Worm (Caenorhabditis elegans) whole organism, young adult: ENCODE results near the gene idhb-1.

Source experiments
- B0261.1 ChIP-seq: sonication (generic microtip); optimal IDR thresholded peaks from 2 replicates; lab custom pipeline; 2016; ENCODE audit warnings: mild to moderate bottlenecking, missing genetic modification characterization, moderate library complexity, missing compliant biosample characterization
- B0336.3 ChIP-seq: fragments of 200-800 bp; sonication (Bioruptor generic); IDR thresholded peaks from 2 replicates; pipeline ENCODE4 v1.3.6; 2022; ENCODE audit warnings: missing genetic modification characterization, missing compliant biosample characterization
- F49E8.2 ChIP-seq: sonication (generic microtip); optimal IDR thresholded peaks from 3 replicates; lab custom pipeline; 2017; ENCODE audit warnings: missing genetic modification characterization, mild to moderate bottlenecking, missing compliant biosample characterization, antibody characterized with exemption, moderate library complexity; ENCODE audit not compliant: insufficient read depth
- F55B11.4 ChIP-seq: sonication (generic microtip); optimal IDR thresholded peaks from 2 replicates; lab custom pipeline; 2016; ENCODE audit warnings: missing compliant biosample characterization, missing genetic modification characterization, borderline replicate concordance; ENCODE audit not compliant: insufficient read depth
- K11D2.4 ChIP-seq: fragments of 200-800 bp; sonication (Bioruptor generic); IDR thresholded peaks from 2 replicates; pipeline ENCODE4 v1.3.6; 2022; ENCODE audit warnings: missing genetic modification reagents, missing genetic modification characterization, missing compliant biosample characterization
- K12H6.12 ChIP-seq: fragments of 200-800 bp; sonication (Bioruptor generic); optimal IDR thresholded peaks from 2 replicates; lab custom pipeline; 2018; ENCODE audit warnings: mild to moderate bottlenecking, missing genetic modification characterization, missing compliant biosample characterization
- T07F8.4 ChIP-seq: sonication (generic microtip); optimal IDR thresholded peaks from 2 replicates; lab custom pipeline; 2016; ENCODE audit warnings: mild to moderate bottlenecking, missing genetic modification characterization, moderate library complexity, missing compliant biosample characterization
- Y53F4B.3 ChIP-seq: fragments of 200-800 bp; sonication (Bioruptor generic); IDR thresholded peaks from 2 replicates; pipeline ENCODE4 v1.3.6; 2022; ENCODE audit warnings: missing genetic modification reagents, missing genetic modification characterization, missing compliant biosample characterization
- Y56A3A.18 ChIP-seq: fragments of 200-800 bp; sonication (Bioruptor generic); IDR thresholded peaks from 2 replicates; pipeline ENCODE4 v1.3.6; 2022; ENCODE audit warnings: missing genetic modification reagents, missing genetic modification characterization, missing compliant biosample characterization
- Y67H2A.10 ChIP-seq: fragments of 200-800 bp; sonication (Bioruptor generic); conservative IDR thresholded peaks from 2 replicates; pipeline ENCODE4 v1.3.6; 2022; ENCODE audit warnings: missing genetic modification reagents, missing genetic modification characterization, missing compliant biosample characterization
- Y95B8A.8 ChIP-seq: fragments of 200-800 bp; sonication (Bioruptor generic); IDR thresholded peaks from 2 replicates; pipeline ENCODE4 v1.3.6; 2022; ENCODE audit warnings: missing genetic modification reagents, missing genetic modification characterization, missing compliant biosample characterization
- atf-7 ChIP-seq: sonication (generic microtip); optimal IDR thresholded peaks from 2 replicates; lab custom pipeline; 2017; ENCODE audit warnings: mild to moderate bottlenecking, missing genetic modification characterization, missing compliant biosample characterization
- athp-1 ChIP-seq: sonication (generic microtip); optimal IDR thresholded peaks from 2 replicates; lab custom pipeline; 2017; ENCODE audit warnings: mild to moderate bottlenecking, missing genetic modification characterization, missing compliant biosample characterization
- attf-3 ChIP-seq: fragments of 200-800 bp; sonication (Bioruptor generic); conservative IDR thresholded peaks from 2 replicates; pipeline ENCODE4 v1.3.6; 2022; ENCODE audit warnings: missing genetic modification reagents, missing genetic modification characterization, missing compliant biosample characterization
- attf-5 ChIP-seq: fragments of 200-800 bp; sonication (Bioruptor generic); optimal IDR thresholded peaks from 2 replicates; lab custom pipeline; 2018; ENCODE audit warnings: mild to moderate bottlenecking, missing genetic modification characterization, missing compliant biosample characterization
- ccch-3 ChIP-seq: fragments of 200-800 bp; sonication (Bioruptor generic); optimal IDR thresholded peaks from 2 replicates; lab custom pipeline; 2018; ENCODE audit warnings: mild to moderate bottlenecking, missing genetic modification characterization, missing compliant biosample characterization
- cebp-1 ChIP-seq, 2 experiments: fragments of 200-800 bp in 1 of 2; sonication (Bioruptor generic) in 1 of 2; sonication (generic microtip) in 1 of 2; IDR thresholded peaks in 1 of 2; optimal IDR thresholded peaks in 1 of 2; 2 replicates each; pipeline versions ENCODE4 v1.3.6 to Lab custom; 2017 to 2022; ENCODE audit warnings: missing compliant biosample characterization in 2 of 2, missing genetic modification characterization in 2 of 2, mild to moderate bottlenecking in 1 of 2, missing genetic modification reagents in 1 of 2, moderate library complexity in 1 of 2
- cebp-2 ChIP-seq: fragments of 200-800 bp; sonication (Bioruptor generic); IDR thresholded peaks from 2 replicates; pipeline ENCODE4 v1.3.6; 2022; ENCODE audit warnings: missing genetic modification characterization, missing compliant biosample characterization
- chd-7 ChIP-seq: sonication (generic microtip); optimal IDR thresholded peaks from 2 replicates; lab custom pipeline; 2016; ENCODE audit warnings: mild to moderate bottlenecking, missing genetic modification characterization, moderate library complexity, missing compliant biosample characterization
- die-1 ChIP-seq: sonication (generic microtip); optimal IDR thresholded peaks from 2 replicates; lab custom pipeline; 2016; ENCODE audit warnings: missing genotype, mild to moderate bottlenecking, missing genetic modification characterization, missing compliant biosample characterization
- egl-18 ChIP-seq: fragments of 200-800 bp; sonication (Bioruptor generic); IDR thresholded peaks from 2 replicates; pipeline ENCODE4 v1.3.6; 2022; ENCODE audit warnings: missing genetic modification reagents, missing genetic modification characterization, missing compliant biosample characterization
- egl-44 ChIP-seq: fragments of 200-800 bp; sonication (Bioruptor generic); IDR thresholded peaks from 2 replicates; pipeline ENCODE4 v1.3.6; 2022; ENCODE audit warnings: missing genetic modification reagents, missing genetic modification characterization, missing compliant biosample characterization
- egrh-3 ChIP-seq: fragments of 200-800 bp; sonication (Bioruptor generic); IDR thresholded peaks from 2 replicates; pipeline ENCODE4 v1.3.6; 2022; ENCODE audit warnings: missing genetic modification reagents, missing genetic modification characterization, missing compliant biosample characterization
- ekl-4 ChIP-seq: fragments of 200-800 bp; sonication (Bioruptor generic); IDR thresholded peaks from 2 replicates; pipeline ENCODE4 v1.3.6; 2022; ENCODE audit warnings: missing genetic modification reagents, missing genetic modification characterization, missing compliant biosample characterization
- ets-4 ChIP-seq: fragments of 200-800 bp; sonication (Bioruptor generic); optimal IDR thresholded peaks from 2 replicates; lab custom pipeline; 2018; ENCODE audit warnings: mild to moderate bottlenecking, missing genetic modification characterization, missing compliant biosample characterization
- fkh-3 ChIP-seq: sonication (generic microtip); optimal IDR thresholded peaks from 2 replicates; lab custom pipeline; 2016; ENCODE audit warnings: mild to moderate bottlenecking, missing genetic modification characterization, missing compliant biosample characterization
- hlh-26 ChIP-seq: fragments of 200-800 bp; sonication (Bioruptor generic); conservative IDR thresholded peaks from 2 replicates; pipeline ENCODE4 v1.3.6; 2022; ENCODE audit warnings: missing genetic modification reagents, missing genetic modification characterization, missing compliant biosample characterization
- hmg-20 ChIP-seq: fragments of 200-800 bp; sonication (Bioruptor generic); IDR thresholded peaks from 2 replicates; pipeline ENCODE4 v1.3.6; 2022; ENCODE audit warnings: missing genetic modification reagents, missing genetic modification characterization, missing compliant biosample characterization
- let-526 ChIP-seq: fragments of 200-800 bp; sonication (Bioruptor generic); IDR thresholded peaks from 2 replicates; pipeline ENCODE4 v1.3.6; 2022; ENCODE audit warnings: missing genetic modification reagents, missing genetic modification characterization, missing compliant biosample characterization
- let-607 ChIP-seq, 2 experiments: fragments of 200-800 bp in 1 of 2; sonication (Bioruptor generic) in 1 of 2; sonication (generic microtip) in 1 of 2; optimal IDR thresholded peaks; 2 replicates each; lab custom pipeline; 2016 to 2018; ENCODE audit warnings: mild to moderate bottlenecking in 2 of 2, missing compliant biosample characterization in 2 of 2, missing genetic modification characterization in 2 of 2, moderate library complexity in 2 of 2, missing genotype in 1 of 2
- madf-10 ChIP-seq: sonication (generic microtip); optimal IDR thresholded peaks from 2 replicates; lab custom pipeline; 2016; ENCODE audit warnings: mild to moderate bottlenecking, missing genetic modification characterization, missing compliant biosample characterization
- mcd-1 ChIP-seq: fragments of 200-800 bp; sonication (Bioruptor generic); IDR thresholded peaks from 2 replicates; pipeline ENCODE4 v1.3.6; 2022; ENCODE audit warnings: missing genetic modification reagents, missing genetic modification characterization, missing compliant biosample characterization
- mes-4 ChIP-seq: sonication (generic microtip); optimal IDR thresholded peaks from 2 replicates; lab custom pipeline; 2016; ENCODE audit warnings: missing genotype, missing genetic modification characterization, missing compliant biosample characterization
- nhr-90 ChIP-seq: sonication (generic microtip); optimal IDR thresholded peaks from 2 replicates; lab custom pipeline; 2016; ENCODE audit warnings: missing genotype, mild to moderate bottlenecking, missing genetic modification characterization, missing compliant biosample characterization
- pbrm-1 ChIP-seq: fragments of 200-800 bp; sonication (Bioruptor generic); IDR thresholded peaks from 2 replicates; pipeline ENCODE4 v1.3.6; 2022; ENCODE audit warnings: missing genetic modification reagents, missing genetic modification characterization, missing compliant biosample characterization
- rcor-1 ChIP-seq: fragments of 200-800 bp; sonication (Bioruptor generic); IDR thresholded peaks from 2 replicates; pipeline ENCODE4 v1.3.6; 2022; ENCODE audit warnings: missing genetic modification reagents, missing genetic modification characterization, missing compliant biosample characterization
- repo-1 ChIP-seq: sonication (generic microtip); optimal IDR thresholded peaks from 2 replicates; lab custom pipeline; 2017; ENCODE audit warnings: mild to moderate bottlenecking, missing genetic modification characterization, missing compliant biosample characterization
- snpc-3.4 ChIP-seq: sonication (generic microtip); optimal IDR thresholded peaks from 2 replicates; lab custom pipeline; 2017; ENCODE audit warnings: missing genetic modification characterization, mild to moderate bottlenecking, missing compliant biosample characterization, antibody characterized with exemption, moderate library complexity, missing genotype, missing genetic modification reagents
- snpc-4 ChIP-seq, 5 experiments: fragments of 150-350 bp in 1 of 5; sonication (generic microtip) in 4 of 5; optimal IDR thresholded peaks; 2 replicates each; lab custom pipeline; 2014 to 2018; ENCODE audit warnings: missing genetic modification characterization in 5 of 5, missing biosample characterization in 3 of 5, antibody characterized with exemption in 2 of 5, mild to moderate bottlenecking in 2 of 5, missing compliant biosample characterization in 2 of 5, missing genotype in 2 of 5, moderate library complexity in 2 of 5, missing genetic modification reagents in 1 of 5
- somi-1 ChIP-seq: fragments of 200-800 bp; sonication (Bioruptor generic); optimal IDR thresholded peaks from 2 replicates; lab custom pipeline; 2018; ENCODE audit warnings: mild to moderate bottlenecking, missing genetic modification characterization, missing compliant biosample characterization
- tlf-1 ChIP-seq: fragments of 200-800 bp; sonication (Bioruptor generic); optimal IDR thresholded peaks from 2 replicates; lab custom pipeline; 2018; ENCODE audit warnings: mild to moderate bottlenecking, missing genetic modification characterization, missing compliant biosample characterization
- zfh-2 ChIP-seq: fragments of 200-800 bp; sonication (Bioruptor generic); conservative IDR thresholded peaks from 2 replicates; pipeline ENCODE4 v1.3.6; 2022; ENCODE audit warnings: missing genetic modification reagents, missing genetic modification characterization, missing compliant biosample characterization
- ztf-22 ChIP-seq: fragments of 200-800 bp; sonication (Bioruptor generic); optimal IDR thresholded peaks from 2 replicates; lab custom pipeline; 2018; ENCODE audit warnings: mild to moderate bottlenecking, missing genetic modification characterization, moderate library complexity, missing compliant biosample characterization
- ztf-6 ChIP-seq: fragments of 200-800 bp; sonication (Bioruptor generic); IDR thresholded peaks from 2 replicates; pipeline ENCODE4 v1.3.6; 2022; ENCODE audit warnings: missing genetic modification reagents, missing genetic modification characterization, missing compliant biosample characterization

Gene idhb-1

DNA sequence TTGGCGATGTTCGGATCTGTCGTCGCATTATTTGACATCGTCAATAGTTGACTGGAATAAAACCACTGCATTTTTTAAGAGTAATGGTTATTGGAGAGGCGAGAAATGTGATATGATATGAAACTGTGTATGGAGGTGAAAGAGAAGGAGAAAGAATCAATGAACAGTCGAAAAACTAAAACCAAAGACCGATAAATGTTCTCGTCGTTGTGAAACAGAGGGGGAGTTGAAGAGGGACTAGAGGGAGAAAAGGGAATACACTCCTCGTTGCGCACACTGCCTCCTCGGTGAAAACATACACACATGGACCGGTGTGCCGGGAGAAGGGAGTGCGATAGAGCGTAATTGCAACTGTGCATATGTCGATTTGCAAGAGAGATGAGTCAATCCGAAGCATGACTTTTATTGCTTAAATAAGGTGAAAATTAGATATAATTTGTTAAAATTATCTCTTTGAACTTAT, 4.3 kb downstream of the idhb-1 start, which contains the start of gene sym-4 (continued):
- TF ChIP-seq atf-7: peak; percentile 78
- TF ChIP-seq attf-5 (GFP tag; lab: Kevin White, UChicago): peak; percentile 98
- 0 out of 2 replicates have a peak, but pooled peaks have one; percentile 31 for TF ChIP-seq Y56A3A.18 (GFP tag; lab: Robert Waterston, UW)
- TF ChIP-seq tlf-1: peak; percentile 24
- peak; percentile 91 for TF ChIP-seq nhr-90
- no peak for TF ChIP-seq snpc-4 (GFP tag; optimal IDR thresholded peaks at IDR 0.05; lab: Kevin White, UChicago)
- peak; percentile 4 to 79 (median 66) for TF ChIP-seq snpc-4 (tag; optimal IDR thresholded peaks at IDR 0.05; lab: Kevin White, UChicago)
- peak; percentile 85; the same call in 1 of the 2 replicates for TF ChIP-seq egl-44 (GFP tag; lab: Robert Waterston, UW)
- peak; percentile 85 for TF ChIP-seq K12H6.12 (tag; lab: Kevin White, UChicago)
- TF ChIP-seq B0261.1 (tag; lab: Kevin White, UChicago): peak; percentile 30
- peak; percentile 72; the same call in 1 of the 2 replicates for TF ChIP-seq pbrm-1 (GFP tag; lab: Robert Waterston, UW)
- TF ChIP-seq K11D2.4 (GFP tag; lab: Robert Waterston, UW): peak; percentile 84
- peak; percentile 87 for TF ChIP-seq madf-10 (tag; lab: Kevin White, UChicago)
- TF ChIP-seq let-526 (GFP tag; lab: Robert Waterston, UW): peak; percentile 83; the same call in 1 of the 2 replicates
- TF ChIP-seq ets-4 (GFP tag; lab: Kevin White, UChicago): peak; percentile 98
- no peak for TF ChIP-seq hlh-26
- peak; percentile 79 for TF ChIP-seq ztf-22 (GFP tag; lab: Kevin White, UChicago)
- peak; percentile 77 for TF ChIP-seq chd-7
- TF ChIP-seq let-607 (tag; optimal IDR thresholded peaks at IDR 0.05; lab: Kevin White, UChicago): peak; percentile 69
- peak; percentile 54 for TF ChIP-seq rcor-1 (GFP tag; lab: Robert Waterston, UW)
- peak; percentile 97 for TF ChIP-seq mcd-1 (GFP tag; lab: Robert Waterston, UW)
- peak; percentile 54 for TF ChIP-seq repo-1 (tag; lab: Kevin White, UChicago)

DNA sequence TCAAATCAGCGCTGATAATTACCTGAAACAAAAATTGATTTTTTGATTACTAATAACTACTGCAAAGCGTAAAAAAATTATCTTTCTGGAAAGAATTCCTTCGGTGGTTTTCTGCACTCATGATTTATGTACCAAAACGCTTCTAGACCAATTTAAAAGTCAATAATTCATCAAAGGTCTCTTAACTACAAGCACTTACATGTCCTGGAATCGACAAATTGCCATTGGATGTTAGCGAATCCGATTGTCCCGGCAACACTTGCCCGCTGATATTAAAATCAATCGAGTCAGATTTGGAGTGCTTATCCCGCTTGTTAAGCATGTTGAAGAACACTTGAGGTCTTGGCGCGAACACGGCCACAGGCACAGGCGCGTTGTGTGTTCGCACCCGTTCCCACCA, 8.7 kb downstream of the idhb-1 start:
- TF ChIP-seq hmg-20 (GFP tag; lab: Robert Waterston, UW) (no peak), somi-1 (no peak), ztf-22 (GFP tag; lab: Kevin White, UChicago) (no peak), T07F8.4 (no peak), Y67H2A.10 (GFP tag; lab: Robert Waterston, UW) (no peak), F49E8.2 (no peak), mes-4 (tag; lab: Kevin White, UChicago) (no peak), cebp-2 (0 out of 2 replicates have a peak, but pooled peaks have one; percentile 44)

DNA sequence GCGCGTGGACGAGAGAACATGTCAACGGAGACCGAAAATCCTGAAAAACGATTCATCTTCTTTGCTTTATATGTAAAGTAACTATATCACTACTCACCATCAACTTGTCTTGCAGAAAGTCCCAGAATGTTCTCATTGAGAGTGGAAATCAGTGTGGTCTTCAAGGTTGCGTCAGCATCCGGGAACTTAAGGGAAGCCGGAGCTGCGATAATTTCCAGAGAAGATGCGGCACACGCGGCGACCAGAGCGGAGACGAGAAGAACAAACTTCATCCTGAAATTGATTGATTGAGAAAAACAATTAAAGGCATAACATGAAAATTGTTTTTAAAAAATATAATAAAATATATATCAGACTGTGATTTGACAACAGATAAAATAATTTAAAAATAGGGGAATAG, 9.6 kb downstream of the idhb-1 start, which contains the start of gene vha-20:
Gene vha-20 (minus strand): TSS at position 273 of the 400 bp plus-strand sequence.
- TF ChIP-seq Y95B8A.8 (GFP tag; lab: Robert Waterston, UW) (0 out of 2 replicates have a peak, but pooled peaks have one; percentile 6), cebp-1 (GFP tag; IDR thresholded peaks at IDR 0.05; lab: Robert Waterston, UW) (no peak), cebp-1 (tag; optimal IDR thresholded peaks at IDR 0.05; lab: Kevin White, UChicago) (peak; percentile 13), snpc-3.4 (tag; lab: Kevin White, UChicago) (no peak), F55B11.4 (tag; lab: Kevin White, UChicago) (no peak), egrh-3 (GFP tag; lab: Robert Waterston, UW) (no peak), pbrm-1 (GFP tag; lab: Robert Waterston, UW) (no peak), snpc-4 (GFP tag; optimal IDR thresholded peaks at IDR 0.05; lab: Kevin White, UChicago) (no peak), snpc-4 (tag; optimal IDR thresholded peaks at IDR 0.05; lab: Kevin White, UChicago) (peak in 1 of 4 experiments; percentile 8), T07F8.4 (no peak), ccch-3 (GFP tag; lab: Kevin White, UChicago) (no peak), ekl-4 (GFP tag; lab: Robert Waterston, UW) (no peak), zfh-2 (0 out of 2 replicates have a peak, but pooled peaks have one; percentile 8), B0336.3 (GFP tag; lab: Robert Waterston, UW) (peak; percentile 35; the same call in 1 of the 2 replicates), athp-1 (tag; lab: Kevin White, UChicago) (no peak), die-1 (no peak), attf-3 (GFP tag; lab: Robert Waterston, UW) (no peak), ztf-6 (GFP tag; lab: Robert Waterston, UW) (no peak), egl-18 (GFP tag; lab: Robert Waterston, UW) (no peak), fkh-3 (no peak), Y53F4B.3 (no peak), Y56A3A.18 (GFP tag; lab: Robert Waterston, UW) (peak; percentile 25; the same call in 1 of the 2 replicates)
